Fruit fly (Drosophila melanogaster) whole organism, embryonic: ENCODE data around the gene CycB3.

ENCODE experiments used
- Bdp1 ChIP-seq: fragments of 200-800 bp; sonication (Bioruptor generic); optimal IDR thresholded peaks from 3 replicates; lab custom pipeline; 2016; ENCODE audit warnings: missing biosample characterization, missing genetic modification characterization
- CG10431 ChIP-seq: fragments of 200-800 bp; sonication (Bioruptor generic); optimal IDR thresholded peaks from 3 replicates; lab custom pipeline; 2018; ENCODE audit warnings: missing biosample characterization, mild to moderate bottlenecking, missing genetic modification characterization
- CG10565 ChIP-seq: fragments of 200-800 bp; sonication (Bioruptor generic); optimal IDR thresholded peaks from 3 replicates; lab custom pipeline; 2016; ENCODE audit warnings: missing biosample characterization, mild to moderate bottlenecking, missing genetic modification characterization
- CG10654 ChIP-seq: fragments of 200-800 bp; sonication (Bioruptor generic); optimal IDR thresholded peaks from 2 replicates; lab custom pipeline; 2016; ENCODE audit warnings: missing biosample characterization, missing genetic modification characterization
- CG11695 ChIP-seq: fragments of 200-800 bp; sonication (Bioruptor generic); IDR thresholded peaks from 3 replicates; pipeline ENCODE4 v1.3.6; 2022; ENCODE audit warnings: missing biosample characterization, missing genetic modification characterization
- CG13424 ChIP-seq: fragments of 200-800 bp; sonication (Bioruptor generic); optimal IDR thresholded peaks from 2 replicates; lab custom pipeline; 2019; ENCODE audit warnings: missing biosample characterization, mild to moderate bottlenecking, missing genetic modification characterization, moderate library complexity
- CG13775 ChIP-seq: fragments of 200-800 bp; sonication (Bioruptor generic); optimal IDR thresholded peaks from 3 replicates; lab custom pipeline; 2017; ENCODE audit warnings: missing biosample characterization, mild to moderate bottlenecking, missing genetic modification characterization
- CG14710 ChIP-seq: fragments of 200-800 bp; sonication (Bioruptor generic); optimal IDR thresholded peaks from 3 replicates; lab custom pipeline; 2019; ENCODE audit warnings: missing biosample characterization, mild to moderate bottlenecking, missing genetic modification characterization, moderate library complexity
- CG15514 ChIP-seq: fragments of 200-800 bp; sonication (Bioruptor generic); optimal IDR thresholded peaks from 3 replicates; lab custom pipeline; 2017; ENCODE audit warnings: missing biosample characterization, missing genetic modification characterization, mild to moderate bottlenecking, moderate library complexity, missing genetic modification reagents
- CG1603 ChIP-seq: fragments of 200-800 bp; sonication (Bioruptor generic); optimal IDR thresholded peaks from 2 replicates; lab custom pipeline; 2019; ENCODE audit warnings: missing biosample characterization, mild to moderate bottlenecking, missing genetic modification characterization, moderate library complexity
- CG16813 ChIP-seq: fragments of 200-800 bp; sonication (Bioruptor generic); IDR thresholded peaks from 3 replicates; pipeline ENCODE4 v1.3.6; 2022; ENCODE audit warnings: missing biosample characterization, missing genetic modification characterization; ENCODE audit not compliant: partially characterized antibody
- CG2875 ChIP-seq: fragments of 200-800 bp; sonication (Bioruptor generic); optimal IDR thresholded peaks from 2 replicates; lab custom pipeline; 2017; ENCODE audit warnings: missing biosample characterization, mild to moderate bottlenecking, missing genetic modification characterization, missing genetic modification reagents
- CG30020 ChIP-seq: fragments of 200-800 bp; optimal IDR thresholded peaks from 2 replicates; lab custom pipeline; 2019; ENCODE audit warnings: missing biosample characterization, mild to moderate bottlenecking, missing genetic modification characterization, moderate library complexity
- CG30431 ChIP-seq: fragments of 200-800 bp; sonication (Bioruptor generic); optimal IDR thresholded peaks from 2 replicates; lab custom pipeline; 2017; ENCODE audit warnings: missing biosample characterization, missing genetic modification characterization
- CG34224 ChIP-seq: fragments of 200-800 bp; sonication (Bioruptor generic); IDR thresholded peaks from 3 replicates; pipeline ENCODE4 v1.3.6; 2022; ENCODE audit warnings: missing biosample characterization, missing genetic modification characterization; ENCODE audit not compliant: partially characterized antibody
- CG4404 ChIP-seq: fragments of 200-800 bp; sonication (Bioruptor generic); IDR thresholded peaks from 2 replicates; pipeline ENCODE4 v1.3.6; 2022; ENCODE audit warnings: missing biosample characterization, missing genetic modification characterization
- CG6254 ChIP-seq: fragments of 200-800 bp; sonication (Bioruptor generic); optimal IDR thresholded peaks from 3 replicates; lab custom pipeline; 2017; ENCODE audit warnings: mild to moderate bottlenecking, missing biosample characterization, missing genetic modification reagents, missing genetic modification characterization
- CG6683 ChIP-seq: fragments of 200-800 bp; sonication (Bioruptor generic); optimal IDR thresholded peaks from 2 replicates; lab custom pipeline; 2017; ENCODE audit warnings: missing biosample characterization, mild to moderate bottlenecking, missing genetic modification characterization, missing genetic modification reagents
- CG8281 ChIP-seq: fragments of 200-800 bp; sonication (Bioruptor generic); optimal IDR thresholded peaks from 2 replicates; lab custom pipeline; 2018; ENCODE audit warnings: missing biosample characterization, mild to moderate bottlenecking, missing genetic modification characterization, moderate library complexity
- CG8478 ChIP-seq: fragments of >200 bp; optimal IDR thresholded peaks from 2 replicates; lab custom pipeline; 2018
- CG9817 ChIP-seq: fragments of 200-800 bp; sonication (Bioruptor generic); optimal IDR thresholded peaks from 2 replicates; lab custom pipeline; 2018; ENCODE audit warnings: missing biosample characterization, mild to moderate bottlenecking, missing genetic modification characterization, moderate library complexity
- Chrac-16 ChIP-seq: fragments of 200-800 bp; sonication (Bioruptor generic); optimal IDR thresholded peaks from 3 replicates; lab custom pipeline; 2016; ENCODE audit warnings: missing biosample characterization, missing genetic modification characterization
- Dbx ChIP-seq: fragments of 200-800 bp; sonication (Bioruptor generic); IDR thresholded peaks from 3 replicates; pipeline ENCODE4 v1.3.6; 2022; ENCODE audit warnings: missing biosample characterization, missing genetic modification characterization
- Fer3 ChIP-seq: fragments of 200-800 bp; sonication (Bioruptor generic); optimal IDR thresholded peaks from 2 replicates; lab custom pipeline; 2018; ENCODE audit warnings: missing biosample characterization, mild to moderate bottlenecking, missing genetic modification characterization, moderate library complexity
- Hsf ChIP-seq: fragments of 200-800 bp; sonication (Bioruptor generic); optimal IDR thresholded peaks from 3 replicates; lab custom pipeline; 2016; ENCODE audit warnings: missing biosample characterization, missing genetic modification characterization
- Lpt ChIP-seq: fragments of >200 bp; optimal IDR thresholded peaks from 2 replicates; lab custom pipeline; 2018; ENCODE audit warnings: missing biosample characterization, missing genetic modification characterization
- MESR4 ChIP-seq: fragments of 200-800 bp; sonication (Bioruptor generic); optimal IDR thresholded peaks from 2 replicates; lab custom pipeline; 2018; ENCODE audit warnings: missing biosample characterization, mild to moderate bottlenecking, missing genetic modification characterization, moderate library complexity
- Sry-β ChIP-seq: fragments of 200-800 bp; sonication (Bioruptor generic); optimal IDR thresholded peaks from 2 replicates; lab custom pipeline; 2018; ENCODE audit warnings: missing biosample characterization, mild to moderate bottlenecking, missing genetic modification characterization, moderate library complexity
- ac ChIP-seq: fragments of 200-800 bp; sonication (Bioruptor generic); optimal IDR thresholded peaks from 3 replicates; lab custom pipeline; 2017; ENCODE audit warnings: missing biosample characterization, mild to moderate bottlenecking, missing genetic modification characterization
- bab2 ChIP-seq: fragments of 200-800 bp; sonication (Bioruptor generic); optimal IDR thresholded peaks from 2 replicates; lab custom pipeline; 2016; ENCODE audit warnings: missing biosample characterization, missing genetic modification characterization
- bowl ChIP-seq: fragments of 200-800 bp; sonication (Bioruptor generic); IDR thresholded peaks from 2 replicates; pipeline ENCODE4 v1.3.6; 2022; ENCODE audit warnings: missing biosample characterization, missing genetic modification characterization
- btn ChIP-seq: fragments of 200-800 bp; sonication (Bioruptor generic); optimal IDR thresholded peaks from 2 replicates; lab custom pipeline; 2016; ENCODE audit warnings: missing biosample characterization, missing genetic modification characterization
- crp ChIP-seq, 2 experiments: fragments of 200-800 bp; sonication (Bioruptor generic); optimal IDR thresholded peaks; 2 replicates in 1 of 2; 3 replicates in 1 of 2; lab custom pipeline; 2017; ENCODE audit warnings: missing biosample characterization in 2 of 2, missing genetic modification characterization in 2 of 2, mild to moderate bottlenecking in 1 of 2, moderate library complexity in 1 of 2
- dimm ChIP-seq: fragments of 200-800 bp; sonication (Bioruptor generic); IDR thresholded peaks from 2 replicates; pipeline ENCODE4 v1.3.6; 2022; ENCODE audit warnings: missing biosample characterization, missing genetic modification characterization
- fd102C ChIP-seq: fragments of 200-800 bp; sonication (Bioruptor generic); optimal IDR thresholded peaks from 2 replicates; lab custom pipeline; 2018; ENCODE audit warnings: missing biosample characterization, mild to moderate bottlenecking, missing genetic modification characterization, moderate library complexity
- grau ChIP-seq: fragments of 200-800 bp; optimal IDR thresholded peaks from 3 replicates; lab custom pipeline; 2019; ENCODE audit warnings: missing biosample characterization, mild to moderate bottlenecking, missing genetic modification characterization, moderate library complexity
- gsb ChIP-seq: fragments of 200-800 bp; sonication (Bioruptor generic); IDR thresholded peaks from 2 replicates; pipeline ENCODE4 v1.3.6; 2022; ENCODE audit warnings: missing biosample characterization, missing genetic modification characterization
- inv ChIP-seq: fragments of 200-800 bp; sonication (Bioruptor generic); IDR thresholded peaks from 2 replicates; pipeline ENCODE4 v1.3.6; 2022; ENCODE audit warnings: missing biosample characterization, missing genetic modification characterization; ENCODE audit not compliant: partially characterized antibody
- jigr1 ChIP-seq: fragments of 200-800 bp; sonication (Bioruptor generic); IDR thresholded peaks from 3 replicates; pipeline ENCODE4 v1.3.6; 2022; ENCODE audit warnings: missing biosample characterization, missing genetic modification characterization
- oc ChIP-seq: fragments of 200-800 bp; sonication (Bioruptor generic); optimal IDR thresholded peaks from 2 replicates; lab custom pipeline; 2018; ENCODE audit warnings: missing biosample characterization, mild to moderate bottlenecking, missing genetic modification characterization, moderate library complexity
- pnt ChIP-seq: fragments of 200-800 bp; sonication (Bioruptor generic); optimal IDR thresholded peaks from 3 replicates; lab custom pipeline; 2016; ENCODE audit warnings: missing biosample characterization, missing genetic modification characterization
- prd ChIP-seq, 3 experiments: fragments of >200 bp in 2 of 3; fragments of 200-800 bp in 1 of 3; sonication (Bioruptor generic) in 1 of 3; optimal IDR thresholded peaks in 2 of 3; IDR thresholded peaks in 1 of 3; 2 replicates in 2 of 3; 3 replicates in 1 of 3; pipeline versions ENCODE4 v1.3.6 to Lab custom; 2017 to 2022; ENCODE audit warnings: missing biosample characterization in 1 of 3, missing genetic modification characterization in 1 of 3
- shn ChIP-seq: fragments of 200-800 bp; sonication (Bioruptor generic); optimal IDR thresholded peaks from 3 replicates; lab custom pipeline; 2016; ENCODE audit warnings: missing biosample characterization, missing genetic modification characterization
- sna ChIP-seq: fragments of 200-800 bp; sonication (Bioruptor generic); IDR thresholded peaks from 2 replicates; pipeline ENCODE4 v1.3.6; 2022; ENCODE audit warnings: missing biosample characterization, missing genetic modification characterization; ENCODE audit not compliant: partially characterized antibody
- sqz ChIP-seq: fragments of 200-800 bp; sonication (Bioruptor generic); optimal IDR thresholded peaks from 3 replicates; lab custom pipeline; 2018; ENCODE audit warnings: missing biosample characterization, mild to moderate bottlenecking, missing genetic modification characterization
- tin ChIP-seq: fragments of 200-800 bp; sonication (Bioruptor generic); optimal IDR thresholded peaks from 3 replicates; lab custom pipeline; 2016; ENCODE audit warnings: missing biosample characterization, missing genetic modification characterization
- trh ChIP-seq: fragments of 200-800 bp; sonication (Bioruptor generic); optimal IDR thresholded peaks from 2 replicates; lab custom pipeline; 2016; ENCODE audit warnings: missing biosample characterization, missing genetic modification characterization
- vvl ChIP-seq: fragments of 200-800 bp; sonication (Bioruptor generic); IDR thresholded peaks from 2 replicates; pipeline ENCODE4 v1.3.6; 2022; ENCODE audit warnings: missing biosample characterization, missing genetic modification characterization
- wek ChIP-seq: fragments of 200-800 bp; sonication (Bioruptor generic); optimal IDR thresholded peaks from 3 replicates; lab custom pipeline; 2018; ENCODE audit warnings: missing biosample characterization, mild to moderate bottlenecking, missing genetic modification characterization, moderate library complexity
- z ChIP-seq: fragments of 200-800 bp; sonication (Bioruptor generic); IDR thresholded peaks from 3 replicates; pipeline ENCODE4 v1.3.6; 2022; ENCODE audit warnings: missing biosample characterization, missing genetic modification characterization

Gene CycB3

DNA sequence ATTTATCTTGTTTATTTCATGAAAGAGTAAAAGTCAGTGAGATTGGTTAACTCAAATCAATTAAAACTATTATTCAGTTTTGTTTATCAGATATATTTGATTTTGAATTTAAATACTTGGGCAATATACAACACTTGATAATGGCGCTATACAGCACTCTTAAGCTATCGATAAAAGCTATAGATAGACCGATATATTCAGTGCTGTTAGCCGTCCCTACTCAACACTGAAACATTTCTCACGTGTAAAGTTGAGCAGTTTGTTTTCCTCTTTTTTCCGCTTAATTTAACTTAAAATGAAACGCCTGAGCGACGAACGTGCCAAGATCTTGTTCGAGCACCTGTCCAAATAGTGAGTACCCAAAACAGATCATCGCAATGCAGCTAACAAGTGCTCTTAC, 20.2 kb downstream of the CycB3 start, which contains the start of gene CG7006 (continued):
- TF ChIP-seq Hsf (peak; percentile 74), z (GFP tag; lab: Robert Waterston, UW) (no peak), CG11695 (GFP tag; lab: Robert Waterston, UW) (no peak), trh (peak; percentile 55), CG1603 (peak; percentile 86), sna (GFP tag; lab: Robert Waterston, UW) (peak; percentile 58; the same call in 1 of the 2 replicates), ac (GFP tag; lab: Kevin White, UChicago) (no peak), CG6254 (no peak), CG13424 (tag; lab: Kevin White, UChicago) (peak; percentile 43), CG15514 (GFP tag; lab: Kevin White, UChicago) (peak; percentile 62), Chrac-16 (GFP tag; lab: Kevin White, UChicago) (peak; percentile 70), CG2875 (GFP tag; lab: Kevin White, UChicago) (no peak), CG34224 (GFP tag; lab: Robert Waterston, UW) (peak; percentile 72), MESR4 (GFP tag; lab: Kevin White, UChicago) (peak; percentile 72), CG10565 (GFP tag; lab: Kevin White, UChicago) (no peak), jigr1 (GFP tag; lab: Robert Waterston, UW) (no peak), shn (peak; percentile 82), CG4404 (GFP tag; lab: Robert Waterston, UW) (peak; percentile 31; the same call in 1 of the 2 replicates), CG16813 (GFP tag; lab: Robert Waterston, UW) (peak; percentile 79), btn (GFP tag; lab: Kevin White, UChicago) (peak; percentile 33), CG10654 (GFP tag; lab: Kevin White, UChicago) (peak; percentile 76), vvl (peak; percentile 88), inv (GFP tag; lab: Robert Waterston, UW) (peak; percentile 69), grau (tag; lab: Kevin White, UChicago) (no peak), oc (tag; lab: Kevin White, UChicago) (no peak), pnt (GFP tag; lab: Kevin White, UChicago) (peak; percentile 58), gsb (GFP tag; lab: Robert Waterston, UW) (no peak; the same call in 1 of the 2 replicates), CG10431 (no peak), CG9817 (peak; percentile 70), dimm (GFP tag; lab: Robert Waterston, UW) (no peak), wek (GFP tag; lab: Kevin White, UChicago) (no peak), CG14710 (tag; lab: Kevin White, UChicago) (peak; percentile 61), CG30431 (no peak), sqz (GFP tag; lab: Kevin White, UChicago) (no peak), Bdp1 (GFP tag; lab: Kevin White, UChicago) (peak; percentile 61), tin (GFP tag; lab: Kevin White, UChicago) (peak; percentile 71), Sry-β (no peak), bab2 (GFP tag; lab: Kevin White, UChicago) (peak; percentile 80), CG8281 (tag; lab: Kevin White, UChicago) (no peak), Dbx (GFP tag; lab: Robert Waterston, UW) (peak; percentile 90), CG6683 (GFP tag; lab: Kevin White, UChicago) (no peak), CG8478 (lab: Kevin White, UChicago) (no peak), CG30020 (no peak), prd (optimal IDR thresholded peaks at IDR 0.05; lab: Kevin White, UChicago) (no peak), prd (GFP tag; IDR thresholded peaks at IDR 0.05; lab: Robert Waterston, UW) (peak; percentile 56; the same call in 2 of the 3 replicates), fd102C (no peak), CG13775 (GFP tag; lab: Kevin White, UChicago) (no peak), crp (GFP tag; optimal IDR thresholded peaks at IDR 0.05; lab: Kevin White, UChicago) (peak in 1 of 2 experiments; percentile 41), Fer3 (tag; lab: Kevin White, UChicago) (peak; percentile 68), bowl (no peak), Lpt (GFP tag; lab: Kevin White, UChicago) (no peak)
